Fruit fly (Drosophila melanogaster) whole organism, embryonic: ENCODE data around the gene CG7943.

Experiments
- Atf-2 ChIP-seq: fragments of 200-800 bp; sonication (Bioruptor generic); optimal IDR thresholded peaks from 2 replicates; lab custom pipeline; 2016; ENCODE audit warnings: missing biosample characterization, missing genetic modification characterization
- CG10274 ChIP-seq: fragments of 200-800 bp; sonication (Bioruptor generic); optimal IDR thresholded peaks from 3 replicates; lab custom pipeline; 2017; ENCODE audit warnings: missing biosample characterization, mild to moderate bottlenecking, missing genetic modification characterization
- CG11696 ChIP-seq: fragments of 200-800 bp; sonication (Bioruptor generic); IDR thresholded peaks from 2 replicates; pipeline ENCODE4 v1.3.6; 2022; ENCODE audit warnings: missing biosample characterization, missing genetic modification characterization
- CG12391 ChIP-seq: fragments of 200-800 bp; sonication (Bioruptor generic); optimal IDR thresholded peaks from 3 replicates; lab custom pipeline; 2018; ENCODE audit warnings: missing biosample characterization, mild to moderate bottlenecking, missing genetic modification characterization, moderate library complexity
- CG14710 ChIP-seq: fragments of 200-800 bp; sonication (Bioruptor generic); optimal IDR thresholded peaks from 3 replicates; lab custom pipeline; 2019; ENCODE audit warnings: missing biosample characterization, mild to moderate bottlenecking, missing genetic modification characterization, moderate library complexity
- CG14860 ChIP-seq: fragments of 200-800 bp; sonication (Bioruptor generic); IDR thresholded peaks from 3 replicates; pipeline ENCODE4 v1.3.6; 2022; ENCODE audit warnings: missing biosample characterization, missing genetic modification characterization; ENCODE audit not compliant: partially characterized antibody
- CG1647 ChIP-seq: fragments of 200-800 bp; sonication (Bioruptor generic); optimal IDR thresholded peaks from 3 replicates; lab custom pipeline; 2016; ENCODE audit warnings: missing biosample characterization, missing genetic modification characterization
- CG16779 ChIP-seq: fragments of 200-800 bp; sonication (Bioruptor generic); IDR thresholded peaks from 2 replicates; pipeline ENCODE4 v1.3.6; 2022; ENCODE audit warnings: missing biosample characterization, missing genetic modification characterization
- CG17186 ChIP-seq: fragments of 200-800 bp; sonication (Bioruptor generic); optimal IDR thresholded peaks from 3 replicates; lab custom pipeline; 2017; ENCODE audit warnings: missing biosample characterization, missing genetic modification reagents, missing genetic modification characterization
- CG3281 ChIP-seq: fragments of 200-800 bp; sonication (Bioruptor generic); optimal IDR thresholded peaks from 3 replicates; lab custom pipeline; 2017; ENCODE audit warnings: missing biosample characterization, mild to moderate bottlenecking, missing genetic modification characterization
- CG33213 ChIP-seq: fragments of 200-800 bp; sonication (Bioruptor generic); optimal IDR thresholded peaks from 3 replicates; lab custom pipeline; 2016; ENCODE audit warnings: missing biosample characterization, missing genetic modification characterization
- CG33557 ChIP-seq: fragments of 200-800 bp; sonication (Bioruptor generic); optimal IDR thresholded peaks from 2 replicates; lab custom pipeline; 2019; ENCODE audit warnings: missing biosample characterization, mild to moderate bottlenecking, missing genetic modification characterization, moderate library complexity
- CG3726 ChIP-seq: fragments of 200-800 bp; sonication (Bioruptor generic); IDR thresholded peaks from 3 replicates; pipeline ENCODE4, ENCODE4 v1.3.6; 2022; ENCODE audit warnings: missing biosample characterization, missing genetic modification characterization
- CG4282 ChIP-seq: fragments of 200-800 bp; sonication (Bioruptor generic); optimal IDR thresholded peaks from 2 replicates; lab custom pipeline; 2016; ENCODE audit warnings: missing biosample characterization, missing genetic modification characterization
- CG4617 ChIP-seq: fragments of 200-800 bp; sonication (Bioruptor generic); optimal IDR thresholded peaks from 3 replicates; lab custom pipeline; 2016; ENCODE audit warnings: missing biosample characterization, missing genetic modification characterization, borderline replicate concordance
- CG4854 ChIP-seq: fragments of 200-800 bp; sonication (Bioruptor generic); optimal IDR thresholded peaks from 2 replicates; lab custom pipeline; 2016; ENCODE audit warnings: missing biosample characterization, missing genetic modification characterization, inconsistent platforms
- CG8281 ChIP-seq: fragments of 200-800 bp; sonication (Bioruptor generic); optimal IDR thresholded peaks from 2 replicates; lab custom pipeline; 2018; ENCODE audit warnings: missing biosample characterization, mild to moderate bottlenecking, missing genetic modification characterization, moderate library complexity
- CG8388 ChIP-seq: fragments of 200-800 bp; sonication (Bioruptor generic); optimal IDR thresholded peaks from 2 replicates; lab custom pipeline; 2019; ENCODE audit warnings: missing biosample characterization, mild to moderate bottlenecking, missing genetic modification characterization, moderate library complexity
- CG9609 ChIP-seq: fragments of 200-800 bp; sonication (Bioruptor generic); optimal IDR thresholded peaks from 3 replicates; lab custom pipeline; 2016; ENCODE audit warnings: missing biosample characterization, missing genetic modification characterization
- CHES-1-like ChIP-seq: fragments of 200-800 bp; sonication (Bioruptor generic); optimal IDR thresholded peaks from 2 replicates; lab custom pipeline; 2016; ENCODE audit warnings: missing biosample characterization, missing genetic modification characterization
- CTCF ChIP-seq: fragments of 200-800 bp; sonication (Bioruptor generic); optimal IDR thresholded peaks from 2 replicates; lab custom pipeline; 2017; ENCODE audit warnings: missing biosample characterization, mild to moderate bottlenecking, missing genetic modification characterization, moderate library complexity
- Dek ChIP-seq: fragments of 200-800 bp; sonication (Bioruptor generic); optimal IDR thresholded peaks from 3 replicates; lab custom pipeline; 2019; ENCODE audit warnings: missing biosample characterization, mild to moderate bottlenecking, missing genetic modification characterization, moderate library complexity
- Dip2 ChIP-seq: fragments of 200-800 bp; sonication (Bioruptor generic); IDR thresholded peaks from 2 replicates; pipeline ENCODE4 v1.3.6; 2022; ENCODE audit warnings: missing biosample characterization, missing genetic modification characterization
- Dip3 ChIP-seq: fragments of 200-800 bp; sonication (Bioruptor generic); optimal IDR thresholded peaks from 3 replicates; lab custom pipeline; 2016; ENCODE audit warnings: missing biosample characterization, missing genetic modification characterization
- Gsc ChIP-seq: fragments of 200-800 bp; sonication (Bioruptor generic); IDR thresholded peaks from 2 replicates; pipeline ENCODE4 v1.3.6; 2022; ENCODE audit warnings: missing biosample characterization, missing genetic modification characterization
- Hmr ChIP-seq: fragments of 200-800 bp; sonication (Bioruptor generic); optimal IDR thresholded peaks from 3 replicates; lab custom pipeline; 2017; ENCODE audit warnings: mild to moderate bottlenecking, missing biosample characterization, missing genetic modification reagents, missing genetic modification characterization
- NK7.1 ChIP-seq: fragments of 200-800 bp; sonication (Bioruptor generic); optimal IDR thresholded peaks from 3 replicates; lab custom pipeline; 2016; ENCODE audit warnings: missing biosample characterization, missing genetic modification characterization
- Pdp1 ChIP-seq, 2 experiments: fragments of 200-800 bp; sonication (Bioruptor generic); optimal IDR thresholded peaks; 3 replicates each; lab custom pipeline; 2016; ENCODE audit warnings: missing biosample characterization in 2 of 2, missing genetic modification characterization in 2 of 2, mild to moderate bottlenecking in 1 of 2, moderate library complexity in 1 of 2
- Sry-β ChIP-seq: fragments of 200-800 bp; sonication (Bioruptor generic); optimal IDR thresholded peaks from 2 replicates; lab custom pipeline; 2018; ENCODE audit warnings: missing biosample characterization, mild to moderate bottlenecking, missing genetic modification characterization, moderate library complexity
- amos ChIP-seq: fragments of 200-800 bp; sonication (Bioruptor generic); IDR thresholded peaks from 2 replicates; pipeline ENCODE4 v1.3.6; 2022; ENCODE audit warnings: missing biosample characterization, missing genetic modification characterization; ENCODE audit not compliant: partially characterized antibody
- aop ChIP-seq: fragments of 200-800 bp; sonication (Bioruptor generic); IDR thresholded peaks from 2 replicates; pipeline ENCODE4 v1.3.6; 2022; ENCODE audit warnings: missing biosample characterization, missing genetic modification characterization
- dati ChIP-seq: fragments of 200-800 bp; sonication (Bioruptor generic); IDR thresholded peaks from 2 replicates; pipeline ENCODE4 v1.3.6; 2022; ENCODE audit warnings: missing biosample characterization, missing genetic modification characterization
- eve ChIP-seq, 2 experiments: fragments of >200 bp; optimal IDR thresholded peaks; 2 replicates each; lab custom pipeline; 2017; ENCODE audit warnings: missing biosample characterization in 2 of 2, missing genetic modification characterization in 2 of 2
- fd102C ChIP-seq: fragments of 200-800 bp; sonication (Bioruptor generic); optimal IDR thresholded peaks from 2 replicates; lab custom pipeline; 2018; ENCODE audit warnings: missing biosample characterization, mild to moderate bottlenecking, missing genetic modification characterization, moderate library complexity
- gt ChIP-seq: fragments of 200-800 bp; sonication (Bioruptor generic); IDR thresholded peaks from 2 replicates; pipeline ENCODE4 v1.3.6; 2022; ENCODE audit warnings: missing biosample characterization, missing genetic modification characterization
- ham ChIP-seq: fragments of 200-800 bp; sonication (Bioruptor generic); IDR thresholded peaks from 2 replicates; pipeline ENCODE4 v1.3.6; 2022; ENCODE audit warnings: missing biosample characterization, missing genetic modification characterization
- hth ChIP-seq: fragments of >200 bp; optimal IDR thresholded peaks from 2 replicates; lab custom pipeline; 2017; ENCODE audit warnings: inconsistent platforms
- kni ChIP-seq: fragments of 200-800 bp; sonication (Bioruptor generic); optimal IDR thresholded peaks from 3 replicates; lab custom pipeline; 2017; ENCODE audit warnings: mild to moderate bottlenecking, missing biosample characterization, missing genetic modification reagents, missing genetic modification characterization
- knrl ChIP-seq: fragments of 200-800 bp; sonication (Bioruptor generic); IDR thresholded peaks from 3 replicates; pipeline ENCODE4 v1.3.6; 2022; ENCODE audit warnings: missing biosample characterization, missing genetic modification characterization; ENCODE audit not compliant: partially characterized antibody
- nau ChIP-seq: fragments of 200-800 bp; sonication (Bioruptor generic); optimal IDR thresholded peaks from 3 replicates; lab custom pipeline; 2017; ENCODE audit warnings: missing biosample characterization, mild to moderate bottlenecking, missing genetic modification characterization, missing genetic modification reagents
- phol ChIP-seq: fragments of 200-800 bp; sonication (Bioruptor generic); optimal IDR thresholded peaks from 3 replicates; lab custom pipeline; 2018; ENCODE audit warnings: missing biosample characterization, mild to moderate bottlenecking, missing genetic modification characterization, moderate library complexity
- pita ChIP-seq: fragments of 200-800 bp; sonication (Bioruptor generic); optimal IDR thresholded peaks from 2 replicates; lab custom pipeline; 2017; ENCODE audit warnings: missing biosample characterization, mild to moderate bottlenecking, missing genetic modification characterization
- sqz ChIP-seq: fragments of 200-800 bp; sonication (Bioruptor generic); optimal IDR thresholded peaks from 3 replicates; lab custom pipeline; 2018; ENCODE audit warnings: missing biosample characterization, mild to moderate bottlenecking, missing genetic modification characterization
- stwl ChIP-seq: fragments of 200-800 bp; sonication (Bioruptor generic); optimal IDR thresholded peaks from 3 replicates; lab custom pipeline; 2018; ENCODE audit warnings: missing biosample characterization, mild to moderate bottlenecking, missing genetic modification characterization, moderate library complexity
- sug ChIP-seq: fragments of 200-800 bp; optimal IDR thresholded peaks from 2 replicates; lab custom pipeline; 2019; ENCODE audit warnings: missing biosample characterization, mild to moderate bottlenecking, missing genetic modification characterization, moderate library complexity
- vnd ChIP-seq: fragments of 200-800 bp; sonication (Bioruptor generic); IDR thresholded peaks from 3 replicates; pipeline ENCODE4 v1.3.6; 2022; ENCODE audit warnings: missing biosample characterization, missing genetic modification characterization; ENCODE audit not compliant: partially characterized antibody
- vvl ChIP-seq: fragments of 200-800 bp; sonication (Bioruptor generic); IDR thresholded peaks from 2 replicates; pipeline ENCODE4 v1.3.6; 2022; ENCODE audit warnings: missing biosample characterization, missing genetic modification characterization
- wdn ChIP-seq: fragments of 200-800 bp; sonication (Bioruptor generic); IDR thresholded peaks from 2 replicates; pipeline ENCODE4 v1.3.6; 2022; ENCODE audit warnings: missing biosample characterization, missing genetic modification characterization
- zfh2 ChIP-seq: fragments of 200-800 bp; sonication (Bioruptor generic); optimal IDR thresholded peaks from 2 replicates; lab custom pipeline; 2016; ENCODE audit warnings: missing biosample characterization, missing genetic modification characterization

CG7943 gene

dm6 chr3R:30021559-30022451 lies 24.5 kb upstream of the CG7943 start, which contains the start of gene Mgat2 (continued):
- TF ChIP-seq CG14860 (peak; percentile 71), fd102C (no peak), Hmr (peak; percentile 31), kni (GFP tag; lab: Kevin White, UChicago) (peak; percentile 90), dati (GFP tag; lab: Robert Waterston, UW) (no peak), wdn (GFP tag; lab: Robert Waterston, UW) (no peak), pita (GFP tag; lab: Kevin White, UChicago) (no peak), CG33557 (GFP tag; lab: Kevin White, UChicago) (peak; percentile 85), amos (peak; percentile 85), zfh2 (GFP tag; lab: Kevin White, UChicago) (no peak), Gsc (GFP tag; lab: Robert Waterston, UW) (no peak), CG16779 (GFP tag; lab: Robert Waterston, UW) (no peak), gt (GFP tag; lab: Robert Waterston, UW) (peak; percentile 33; the same call in 1 of the 2 replicates), Dip2 (no peak), CG3726 (GFP tag; lab: Robert Waterston, UW) (no peak), CG11696 (GFP tag; lab: Robert Waterston, UW) (0 out of 2 replicates have a peak, but pooled peaks have one; percentile 7), CHES-1-like (GFP tag; lab: Kevin White, UChicago) (peak; percentile 44), CG10274 (GFP tag; lab: Kevin White, UChicago) (no peak), CG12391 (tag; lab: Kevin White, UChicago) (peak; percentile 6), hth (no peak), Sry-β (GFP tag; lab: Kevin White, UChicago) (peak; percentile 56), sqz (GFP tag; lab: Kevin White, UChicago) (no peak), vvl (GFP tag; lab: Robert Waterston, UW) (peak; percentile 84), CG4854 (GFP tag; lab: Kevin White, UChicago) (no peak), vnd (GFP tag; lab: Robert Waterston, UW) (peak; percentile 77), CG4617 (GFP tag; lab: Kevin White, UChicago) (peak; percentile 12), NK7.1 (GFP tag; lab: Kevin White, UChicago) (no peak), CG4282 (GFP tag; lab: Kevin White, UChicago) (no peak), ham (GFP tag; lab: Robert Waterston, UW) (no peak), Dip3 (GFP tag; lab: Kevin White, UChicago) (no peak), phol (tag; lab: Kevin White, UChicago) (no peak), stwl (tag; lab: Kevin White, UChicago) (peak; percentile 39), sug (tag; lab: Kevin White, UChicago) (peak; percentile 55), CG3281 (no peak), Atf-2 (GFP tag; lab: Kevin White, UChicago) (no peak), CG14710 (tag; lab: Kevin White, UChicago) (peak; percentile 19), CG1647 (GFP tag; lab: Kevin White, UChicago) (no peak), CG33213 (peak; percentile 5), CG8388 (GFP tag; lab: Kevin White, UChicago) (peak; percentile 10), CTCF (no peak), CG8281 (no peak), CG17186 (GFP tag; lab: Kevin White, UChicago) (peak; percentile 24), Dek (peak; percentile 43), aop (GFP tag; lab: Robert Waterston, UW) (no peak), nau (GFP tag; lab: Kevin White, UChicago) (no peak), eve (GFP tag; optimal IDR thresholded peaks at IDR 0.05; lab: Kevin White, UChicago) (no peak), Pdp1 (GFP tag; optimal IDR thresholded peaks at IDR 0.05; lab: Kevin White, UChicago) (peak in 1 of 2 experiments; percentile 18), CG9609 (GFP tag; lab: Kevin White, UChicago) (no peak), knrl (GFP tag; lab: Robert Waterston, UW) (peak; percentile 81; the same call in 2 of the 3 replicates)
